Worm (Caenorhabditis elegans) whole organism, young adult: ENCODE results near the gene trx-2.

Source experiments
- B0336.3 ChIP-seq: fragments of 200-800 bp; sonication (Bioruptor generic); IDR thresholded peaks from 2 replicates; pipeline ENCODE4 v1.3.6; 2022; ENCODE audit warnings: missing genetic modification characterization, missing compliant biosample characterization
- F10E7.11 ChIP-seq: sonication (generic microtip); optimal IDR thresholded peaks from 2 replicates; lab custom pipeline; 2017; ENCODE audit warnings: mild to moderate bottlenecking, missing genetic modification characterization, moderate library complexity, missing compliant biosample characterization
- F55B11.4 ChIP-seq: sonication (generic microtip); optimal IDR thresholded peaks from 2 replicates; lab custom pipeline; 2016; ENCODE audit warnings: missing compliant biosample characterization, missing genetic modification characterization, borderline replicate concordance; ENCODE audit not compliant: insufficient read depth
- F57C9.4 ChIP-seq: sonication (generic microtip); optimal IDR thresholded peaks from 2 replicates; lab custom pipeline; 2017; ENCODE audit warnings: mild to moderate bottlenecking, missing genetic modification characterization, missing compliant biosample characterization
- K11D2.4 ChIP-seq: fragments of 200-800 bp; sonication (Bioruptor generic); IDR thresholded peaks from 2 replicates; pipeline ENCODE4 v1.3.6; 2022; ENCODE audit warnings: missing genetic modification reagents, missing genetic modification characterization, missing compliant biosample characterization
- T07F8.4 ChIP-seq: sonication (generic microtip); optimal IDR thresholded peaks from 2 replicates; lab custom pipeline; 2016; ENCODE audit warnings: mild to moderate bottlenecking, missing genetic modification characterization, moderate library complexity, missing compliant biosample characterization
- Y53G8AR.9 ChIP-seq: fragments of 200-800 bp; sonication (Bioruptor generic); conservative IDR thresholded peaks from 2 replicates; pipeline ENCODE4 v1.3.6; 2022; ENCODE audit warnings: missing genetic modification reagents, missing genetic modification characterization, missing compliant biosample characterization
- Y56A3A.18 ChIP-seq: fragments of 200-800 bp; sonication (Bioruptor generic); IDR thresholded peaks from 2 replicates; pipeline ENCODE4 v1.3.6; 2022; ENCODE audit warnings: missing genetic modification reagents, missing genetic modification characterization, missing compliant biosample characterization
- Y67H2A.10 ChIP-seq: fragments of 200-800 bp; sonication (Bioruptor generic); conservative IDR thresholded peaks from 2 replicates; pipeline ENCODE4 v1.3.6; 2022; ENCODE audit warnings: missing genetic modification reagents, missing genetic modification characterization, missing compliant biosample characterization
- ZK185.1 ChIP-seq: sonication (generic microtip); optimal IDR thresholded peaks from 2 replicates; lab custom pipeline; 2016; ENCODE audit warnings: mild to moderate bottlenecking, missing genetic modification characterization, missing compliant biosample characterization; ENCODE audit not compliant: poor library complexity, severe bottlenecking
- attf-5 ChIP-seq: fragments of 200-800 bp; sonication (Bioruptor generic); optimal IDR thresholded peaks from 2 replicates; lab custom pipeline; 2018; ENCODE audit warnings: mild to moderate bottlenecking, missing genetic modification characterization, missing compliant biosample characterization
- bed-1 ChIP-seq: fragments of 200-800 bp; sonication (Bioruptor generic); IDR thresholded peaks from 2 replicates; pipeline ENCODE4 v1.3.6; 2022; ENCODE audit warnings: missing genetic modification reagents, missing genetic modification characterization, missing compliant biosample characterization
- bed-2 ChIP-seq: fragments of 200-800 bp; sonication (Bioruptor generic); IDR thresholded peaks from 2 replicates; pipeline ENCODE4 v1.3.6; 2022; ENCODE audit warnings: missing genetic modification reagents, missing genetic modification characterization, missing compliant biosample characterization
- cebp-1 ChIP-seq, 2 experiments: fragments of 200-800 bp in 1 of 2; sonication (Bioruptor generic) in 1 of 2; sonication (generic microtip) in 1 of 2; IDR thresholded peaks in 1 of 2; optimal IDR thresholded peaks in 1 of 2; 2 replicates each; pipeline versions ENCODE4 v1.3.6 to Lab custom; 2017 to 2022; ENCODE audit warnings: missing compliant biosample characterization in 2 of 2, missing genetic modification characterization in 2 of 2, mild to moderate bottlenecking in 1 of 2, missing genetic modification reagents in 1 of 2, moderate library complexity in 1 of 2
- ceh-100 ChIP-seq: fragments of 200-800 bp; sonication (Bioruptor generic); IDR thresholded peaks from 2 replicates; pipeline ENCODE4 v1.3.6; 2022; ENCODE audit warnings: missing genetic modification reagents, missing genetic modification characterization, missing compliant biosample characterization
- chd-7 ChIP-seq: sonication (generic microtip); optimal IDR thresholded peaks from 2 replicates; lab custom pipeline; 2016; ENCODE audit warnings: mild to moderate bottlenecking, missing genetic modification characterization, moderate library complexity, missing compliant biosample characterization
- dox-1 ChIP-seq: fragments of 200-800 bp; sonication (Bioruptor generic); IDR thresholded peaks from 2 replicates; pipeline ENCODE4 v1.3.6; 2022; ENCODE audit warnings: missing genetic modification reagents, missing genetic modification characterization, missing compliant biosample characterization
- egl-18 ChIP-seq: fragments of 200-800 bp; sonication (Bioruptor generic); IDR thresholded peaks from 2 replicates; pipeline ENCODE4 v1.3.6; 2022; ENCODE audit warnings: missing genetic modification reagents, missing genetic modification characterization, missing compliant biosample characterization
- egl-44 ChIP-seq: fragments of 200-800 bp; sonication (Bioruptor generic); IDR thresholded peaks from 2 replicates; pipeline ENCODE4 v1.3.6; 2022; ENCODE audit warnings: missing genetic modification reagents, missing genetic modification characterization, missing compliant biosample characterization
- egrh-3 ChIP-seq: fragments of 200-800 bp; sonication (Bioruptor generic); IDR thresholded peaks from 2 replicates; pipeline ENCODE4 v1.3.6; 2022; ENCODE audit warnings: missing genetic modification reagents, missing genetic modification characterization, missing compliant biosample characterization
- him-1 ChIP-seq: sonication (generic microtip); optimal IDR thresholded peaks from 2 replicates; lab custom pipeline; 2016; ENCODE audit warnings: missing genotype, missing genetic modification reagents, missing genetic modification characterization, missing compliant biosample characterization
- hsf-1 ChIP-seq: fragments of 200-800 bp; sonication (Bioruptor generic); IDR thresholded peaks from 2 replicates; pipeline ENCODE4 v1.3.6; 2022; ENCODE audit warnings: missing genetic modification reagents, missing genetic modification characterization, missing compliant biosample characterization
- let-526 ChIP-seq: fragments of 200-800 bp; sonication (Bioruptor generic); IDR thresholded peaks from 2 replicates; pipeline ENCODE4 v1.3.6; 2022; ENCODE audit warnings: missing genetic modification reagents, missing genetic modification characterization, missing compliant biosample characterization
- lir-1 ChIP-seq: fragments of 200-800 bp; sonication (Bioruptor generic); conservative IDR thresholded peaks from 2 replicates; pipeline ENCODE4 v1.3.6; 2022; ENCODE audit warnings: missing genetic modification reagents, missing genetic modification characterization, missing compliant biosample characterization
- lsl-1 ChIP-seq: fragments of 200-800 bp; sonication (Bioruptor generic); optimal IDR thresholded peaks from 2 replicates; lab custom pipeline; 2018; ENCODE audit warnings: mild to moderate bottlenecking, missing genetic modification characterization, moderate library complexity, missing compliant biosample characterization
- lsy-27 ChIP-seq: sonication (generic microtip); optimal IDR thresholded peaks from 2 replicates; lab custom pipeline; 2017; ENCODE audit warnings: missing genetic modification characterization, mild to moderate bottlenecking, missing compliant biosample characterization, antibody characterized with exemption, missing genotype, borderline replicate concordance; ENCODE audit not compliant: insufficient read depth
- madf-10 ChIP-seq: sonication (generic microtip); optimal IDR thresholded peaks from 2 replicates; lab custom pipeline; 2016; ENCODE audit warnings: mild to moderate bottlenecking, missing genetic modification characterization, missing compliant biosample characterization
- madf-8 ChIP-seq: fragments of 200-800 bp; sonication (Bioruptor generic); conservative IDR thresholded peaks from 2 replicates; pipeline ENCODE4 v1.3.6; 2022; ENCODE audit warnings: missing genetic modification reagents, missing genetic modification characterization, missing compliant biosample characterization
- mel-28 ChIP-seq: sonication (generic microtip); optimal IDR thresholded peaks from 2 replicates; lab custom pipeline; 2016; ENCODE audit warnings: borderline replicate concordance, mild to moderate bottlenecking, missing genetic modification characterization, missing compliant biosample characterization
- nhr-120 ChIP-seq: fragments of 200-800 bp; sonication (Bioruptor generic); IDR thresholded peaks from 2 replicates; pipeline ENCODE4 v1.3.6; 2022; ENCODE audit warnings: missing genetic modification characterization, missing compliant biosample characterization
- rec-8 ChIP-seq, 2 experiments: sonication (generic microtip); optimal IDR thresholded peaks; 2 replicates each; lab custom pipeline; 2016; ENCODE audit warnings: mild to moderate bottlenecking in 2 of 2, missing genetic modification characterization in 2 of 2, missing genetic modification reagents in 2 of 2, missing genotype in 2 of 2, missing biosample characterization in 1 of 2, missing compliant biosample characterization in 1 of 2, moderate library complexity in 1 of 2
- rpc-1 ChIP-seq, 2 experiments: fragments of 150-350 bp in 1 of 2; sonication (generic microtip) in 1 of 2; optimal IDR thresholded peaks; 2 replicates each; lab custom pipeline; 2014 to 2018; ENCODE audit warnings: missing biosample characterization in 1 of 2, missing genetic modification characterization in 1 of 2, missing genetic modification reagents in 1 of 2, missing genotype in 1 of 2
- sdz-38 ChIP-seq: sonication (generic microtip); optimal IDR thresholded peaks from 2 replicates; lab custom pipeline; 2016; ENCODE audit warnings: missing genotype, missing genetic modification characterization, missing compliant biosample characterization
- snpc-1.3 ChIP-seq: sonication (generic microtip); optimal IDR thresholded peaks from 2 replicates; lab custom pipeline; 2017; ENCODE audit warnings: missing genetic modification characterization, mild to moderate bottlenecking, missing compliant biosample characterization, antibody characterized with exemption, moderate library complexity, missing genotype, missing genetic modification reagents; ENCODE audit not compliant: insufficient read depth
- somi-1 ChIP-seq: fragments of 200-800 bp; sonication (Bioruptor generic); optimal IDR thresholded peaks from 2 replicates; lab custom pipeline; 2018; ENCODE audit warnings: mild to moderate bottlenecking, missing genetic modification characterization, missing compliant biosample characterization
- sptf-2 ChIP-seq: fragments of 200-800 bp; sonication (Bioruptor generic); optimal IDR thresholded peaks from 2 replicates; lab custom pipeline; 2018; ENCODE audit warnings: mild to moderate bottlenecking, missing genetic modification characterization, missing compliant biosample characterization
- tbp1 ChIP-seq: fragments of 200-800 bp; sonication (Bioruptor generic); optimal IDR thresholded peaks from 2 replicates; lab custom pipeline; 2018; ENCODE audit warnings: mild to moderate bottlenecking, missing genetic modification characterization, missing compliant biosample characterization
- tlf-1 ChIP-seq: fragments of 200-800 bp; sonication (Bioruptor generic); optimal IDR thresholded peaks from 2 replicates; lab custom pipeline; 2018; ENCODE audit warnings: mild to moderate bottlenecking, missing genetic modification characterization, missing compliant biosample characterization
- unc-130 ChIP-seq: sonication (generic microtip); optimal IDR thresholded peaks from 2 replicates; lab custom pipeline; 2016; ENCODE audit warnings: missing genetic modification reagents, missing genetic modification characterization, missing compliant biosample characterization
- unc-62 ChIP-seq: fragments of 150-350 bp; optimal IDR thresholded peaks from 2 replicates; lab custom pipeline; 2014; ENCODE audit warnings: missing biosample characterization, missing genetic modification reagents, missing genetic modification characterization
- xnd-1 ChIP-seq: sonication (generic microtip); optimal IDR thresholded peaks from 2 replicates; lab custom pipeline; 2016; ENCODE audit warnings: missing genotype, missing genetic modification reagents, missing genetic modification characterization, missing compliant biosample characterization
- ztf-18 ChIP-seq: sonication (generic microtip); optimal IDR thresholded peaks from 2 replicates; lab custom pipeline; 2016; ENCODE audit warnings: missing genotype, mild to moderate bottlenecking, missing genetic modification characterization, missing compliant biosample characterization
- ztf-22 ChIP-seq: fragments of 200-800 bp; sonication (Bioruptor generic); optimal IDR thresholded peaks from 2 replicates; lab custom pipeline; 2018; ENCODE audit warnings: mild to moderate bottlenecking, missing genetic modification characterization, moderate library complexity, missing compliant biosample characterization
- ztf-26 ChIP-seq: sonication (generic microtip); optimal IDR thresholded peaks from 2 replicates; lab custom pipeline; 2017; ENCODE audit warnings: missing genetic modification characterization, missing compliant biosample characterization
- ztf-3 ChIP-seq: fragments of 200-800 bp; sonication (Bioruptor generic); optimal IDR thresholded peaks from 2 replicates; lab custom pipeline; 2018; ENCODE audit warnings: mild to moderate bottlenecking, missing genetic modification characterization, missing compliant biosample characterization
- ztf-6 ChIP-seq: fragments of 200-800 bp; sonication (Bioruptor generic); IDR thresholded peaks from 2 replicates; pipeline ENCODE4 v1.3.6; 2022; ENCODE audit warnings: missing genetic modification reagents, missing genetic modification characterization, missing compliant biosample characterization

The trx-2 gene

ce11 chrV:10355773-10356335, 41.4 kb downstream of the trx-2 start, which contains the start of gene sluh-7 (continued):
- no peak; the same call in 1 of the 2 replicates for TF ChIP-seq madf-8 (GFP tag; lab: Robert Waterston, UW)
- no peak for TF ChIP-seq ztf-6 (GFP tag; lab: Robert Waterston, UW)
- TF ChIP-seq egl-44 (GFP tag; lab: Robert Waterston, UW) = no peak
- TF ChIP-seq Y67H2A.10 (GFP tag; lab: Robert Waterston, UW) = no peak
- no peak for TF ChIP-seq Y56A3A.18
- TF ChIP-seq bed-2 (GFP tag; lab: Robert Waterston, UW) = no peak
- TF ChIP-seq somi-1 (GFP tag; lab: Kevin White, UChicago) = no peak
- TF ChIP-seq F55B11.4 = no peak
- TF ChIP-seq him-1 (tag; lab: Kevin White, UChicago) = peak; percentile 35
- no peak for TF ChIP-seq sdz-38 (tag; lab: Kevin White, UChicago)
- peak; percentile 92 for TF ChIP-seq ZK185.1
- 0 out of 2 replicates have a peak, but pooled peaks have one; percentile 39 for TF ChIP-seq K11D2.4 (GFP tag; lab: Robert Waterston, UW)
- TF ChIP-seq madf-10 (tag; lab: Kevin White, UChicago) = peak; percentile 47
- TF ChIP-seq ztf-26 (tag; lab: Kevin White, UChicago) = no peak
- TF ChIP-seq chd-7 (tag; lab: Kevin White, UChicago) = no peak
- TF ChIP-seq snpc-1.3 = peak; percentile 25
- TF ChIP-seq ceh-100 (GFP tag; lab: Robert Waterston, UW) = 0 out of 2 replicates have a peak, but pooled peaks have one; percentile 28
- no peak for TF ChIP-seq cebp-1 (GFP tag; IDR thresholded peaks at IDR 0.05; lab: Robert Waterston, UW)
- peak; percentile 63 for TF ChIP-seq cebp-1 (tag; optimal IDR thresholded peaks at IDR 0.05; lab: Kevin White, UChicago)
- no peak for TF ChIP-seq let-526
- peak in 1 of 2 experiments; percentile 37 for TF ChIP-seq rec-8 (tag; optimal IDR thresholded peaks at IDR 0.05; lab: Kevin White, UChicago)
- TF ChIP-seq lsy-27 (tag; lab: Kevin White, UChicago) = no peak
- TF ChIP-seq lir-1 (GFP tag; lab: Robert Waterston, UW) = peak; percentile 49; the same call in 1 of the 2 replicates
- no peak for TF ChIP-seq ztf-3
- TF ChIP-seq attf-5 (GFP tag; lab: Kevin White, UChicago) = no peak
- TF ChIP-seq hsf-1 (GFP tag; lab: Robert Waterston, UW) = no peak
- no peak for TF ChIP-seq Y53G8AR.9 (GFP tag; lab: Robert Waterston, UW)
- TF ChIP-seq B0336.3 (GFP tag; lab: Robert Waterston, UW) = no peak
- no peak for TF ChIP-seq unc-62 (GFP tag; lab: Kevin White, UChicago)
- 0 out of 2 replicates have a peak, but pooled peaks have one; percentile 46 for TF ChIP-seq dox-1 (GFP tag; lab: Robert Waterston, UW)
- peak; percentile 15 for TF ChIP-seq ztf-18 (tag; lab: Kevin White, UChicago)
- TF ChIP-seq T07F8.4 = no peak
- TF ChIP-seq tbp1 (GFP tag; lab: Kevin White, UChicago) = peak; percentile 26
- no peak for TF ChIP-seq xnd-1
- no peak for TF ChIP-seq ztf-22
- TF ChIP-seq sptf-2 = no peak
- no peak for TF ChIP-seq egl-18 (GFP tag; lab: Robert Waterston, UW)
- TF ChIP-seq nhr-120 (GFP tag; lab: Robert Waterston, UW) = no peak
- TF ChIP-seq bed-1 (GFP tag; lab: Robert Waterston, UW) = no peak
- TF ChIP-seq mel-28 (tag; lab: Kevin White, UChicago) = no peak
- no peak for TF ChIP-seq F10E7.11 (tag; lab: Kevin White, UChicago)
- peak; percentile 86 for TF ChIP-seq unc-130 (GFP tag; lab: Kevin White, UChicago)
- TF ChIP-seq lsl-1 (GFP tag; lab: Kevin White, UChicago) = peak; percentile 25
- TF ChIP-seq egrh-3 (GFP tag; lab: Robert Waterston, UW) = no peak
- TF ChIP-seq rpc-1 (optimal IDR thresholded peaks at IDR 0.05; lab: Kevin White, UChicago) = no peak
- no peak for TF ChIP-seq rpc-1 (tag; optimal IDR thresholded peaks at IDR 0.05; lab: Kevin White, UChicago)
- no peak for TF ChIP-seq tlf-1 (GFP tag; lab: Kevin White, UChicago)
- no peak for TF ChIP-seq F57C9.4 (tag; lab: Kevin White, UChicago)
